Worm (Caenorhabditis elegans): ENCODE measurements around the gene Y45F10D.14.

- TF ChIP-seq med-1 (GFP tag; optimal IDR thresholded peaks at IDR 0.05; ENCODE audit: insufficient read depth) (no peak), klf-2 (GFP tag; conservative IDR thresholded peaks at IDR 0.05) (no peak), flt-1 (GFP tag; IDR thresholded peaks at IDR 0.05) (no peak)
Observed at ce11 chrIV:13776115-13776514, 31.5 kb downstream of the Y45F10D.14 start, which contains the start of gene Y45F10D.16.
